Fruit fly (Drosophila melanogaster): ENCODE data around the gene CG43350.

- TF ChIP-seq psq (optimal IDR thresholded peaks at IDR 0.05), result no peak
- TF ChIP-seq EcR (GFP tag; optimal IDR thresholded peaks at IDR 0.05), result no peak
- TF ChIP-seq usp (GFP tag; optimal IDR thresholded peaks at IDR 0.05), result no peak
- TF ChIP-seq pan (optimal IDR thresholded peaks at IDR 0.05), result no peak
- TF ChIP-seq CG8478 (optimal IDR thresholded peaks at IDR 0.05), result no peak
- TF ChIP-seq Dll (optimal IDR thresholded peaks at IDR 0.05), result no peak
Observed at dm6 chr2L:9342532-9342931, 6.8 kb upstream of the CG43350 start, which contains the start of gene CG3748.
